Worm (Caenorhabditis elegans) whole organism, L4 larva: ENCODE measurements around the gene saeg-1.

Source experiments
- ceh-82 ChIP-seq: sonication (generic microtip); optimal IDR thresholded peaks from 2 replicates; lab custom pipeline; 2017; ENCODE audit warnings: missing biosample characterization, missing genetic modification characterization
- dmd-9 ChIP-seq: fragments of 200-800 bp; sonication (Bioruptor generic); IDR thresholded peaks from 2 replicates; pipeline ENCODE4 v1.3.6; 2022; ENCODE audit warnings: missing genetic modification reagents, missing genetic modification characterization, missing compliant biosample characterization
- egl-27 ChIP-seq: sonication (generic microtip); optimal IDR thresholded peaks from 3 replicates; lab custom pipeline; 2017; ENCODE audit warnings: missing biosample characterization, missing genetic modification reagents, missing genetic modification characterization
- tag-97 ChIP-seq: fragments of 200-800 bp; sonication (Bioruptor generic); IDR thresholded peaks from 2 replicates; pipeline ENCODE4 v1.3.6; 2022; ENCODE audit warnings: missing genetic modification characterization, missing compliant biosample characterization

- no peak for TF ChIP-seq tag-97 (GFP tag; lab: Robert Waterston, UW)
- no peak for TF ChIP-seq dmd-9 (GFP tag; lab: Robert Waterston, UW)
- TF ChIP-seq ceh-82 (tag; lab: Kevin White, UChicago): no peak
- no peak for TF ChIP-seq egl-27 (tag; lab: Kevin White, UChicago)
Observed at ce11 chrV:10909071-10909470, 43.6 kb upstream of the saeg-1 start, which contains the start of gene zzz-1.
